Worm (Caenorhabditis elegans) whole organism, midembryonic: Measurements from ENCODE around the gene cux-7.

Experiments used
- klf-2 ChIP-seq: fragments of 200-800 bp; sonication (Bioruptor generic); conservative IDR thresholded peaks from 2 replicates; pipeline ENCODE4 v1.3.6; 2022; ENCODE audit warnings: missing genetic modification reagents, missing genetic modification characterization, missing compliant biosample characterization
- med-1 ChIP-seq: sonication (generic microtip); optimal IDR thresholded peaks from 2 replicates; lab custom pipeline; 2017; ENCODE audit warnings: missing genetic modification characterization, mild to moderate bottlenecking, missing compliant biosample characterization, antibody characterized with exemption, missing genetic modification reagents; ENCODE audit not compliant: insufficient read depth
- ref-1 ChIP-seq: fragments of 200-800 bp; sonication (Bioruptor generic); conservative IDR thresholded peaks from 2 replicates; pipeline ENCODE4 v1.3.6; 2022; ENCODE audit warnings: missing genetic modification reagents, missing genetic modification characterization, missing compliant biosample characterization

- TF ChIP-seq med-1 (no peak), ref-1 (GFP tag; lab: Robert Waterston, UW) (peak; percentile 42; the same call in 1 of the 2 replicates), klf-2 (GFP tag; lab: Robert Waterston, UW) (peak; percentile 65; the same call in 1 of the 2 replicates)
Observed at ce11 chrIII:7520672-7521071, at the start of gene cux-7, which contains the start of gene C07H6.2.
